Worm (Caenorhabditis elegans) whole organism, young adult: ENCODE data around the gene snt-7.
A peak's percentile ranks its signal among the peaks of the same experiment; 100 is the strongest.

Source experiments
- C06A6.2 ChIP-seq: fragments of 200-800 bp; sonication (Bioruptor generic); conservative IDR thresholded peaks from 2 replicates; pipeline ENCODE4 v1.3.6; 2022; ENCODE audit warnings: missing genetic modification characterization, missing compliant biosample characterization
- C17E4.6 ChIP-seq: fragments of 200-800 bp; sonication (Bioruptor generic); IDR thresholded peaks from 2 replicates; pipeline ENCODE4 v1.3.6; 2022; ENCODE audit warnings: missing genetic modification reagents, missing genetic modification characterization, missing compliant biosample characterization
- D2030.7 ChIP-seq: fragments of 200-800 bp; sonication (Bioruptor generic); IDR thresholded peaks from 2 replicates; pipeline ENCODE4 v1.3.6; 2022; ENCODE audit warnings: missing genetic modification reagents, missing genetic modification characterization, missing compliant biosample characterization
- F10E7.11 ChIP-seq: sonication (generic microtip); optimal IDR thresholded peaks from 2 replicates; lab custom pipeline; 2017; ENCODE audit warnings: mild to moderate bottlenecking, missing genetic modification characterization, moderate library complexity, missing compliant biosample characterization
- F22D6.2 ChIP-seq: sonication (generic microtip); optimal IDR thresholded peaks from 2 replicates; lab custom pipeline; 2016; ENCODE audit warnings: mild to moderate bottlenecking, missing genetic modification characterization, missing compliant biosample characterization
- F37B4.10 ChIP-seq: fragments of 200-800 bp; sonication (Bioruptor generic); IDR thresholded peaks from 2 replicates; pipeline ENCODE4 v1.3.6; 2022; ENCODE audit warnings: missing genetic modification characterization, missing compliant biosample characterization
- F49E8.2 ChIP-seq: sonication (generic microtip); optimal IDR thresholded peaks from 3 replicates; lab custom pipeline; 2017; ENCODE audit warnings: missing genetic modification characterization, mild to moderate bottlenecking, missing compliant biosample characterization, antibody characterized with exemption, moderate library complexity; ENCODE audit not compliant: insufficient read depth
- F57C9.4 ChIP-seq: sonication (generic microtip); optimal IDR thresholded peaks from 2 replicates; lab custom pipeline; 2017; ENCODE audit warnings: mild to moderate bottlenecking, missing genetic modification characterization, missing compliant biosample characterization
- T26A5.8 ChIP-seq: sonication (generic microtip); optimal IDR thresholded peaks from 2 replicates; lab custom pipeline; 2016; ENCODE audit warnings: missing genetic modification characterization, missing compliant biosample characterization
- aptf-2 ChIP-seq: fragments of 200-800 bp; sonication (Bioruptor generic); conservative IDR thresholded peaks from 2 replicates; pipeline ENCODE4 v1.3.6; 2022; ENCODE audit warnings: missing genetic modification reagents, missing genetic modification characterization, missing compliant biosample characterization
- attf-3 ChIP-seq: fragments of 200-800 bp; sonication (Bioruptor generic); conservative IDR thresholded peaks from 2 replicates; pipeline ENCODE4 v1.3.6; 2022; ENCODE audit warnings: missing genetic modification reagents, missing genetic modification characterization, missing compliant biosample characterization
- attf-5 ChIP-seq: fragments of 200-800 bp; sonication (Bioruptor generic); optimal IDR thresholded peaks from 2 replicates; lab custom pipeline; 2018; ENCODE audit warnings: mild to moderate bottlenecking, missing genetic modification characterization, missing compliant biosample characterization
- attf-6 ChIP-seq: fragments of 200-800 bp; sonication (Bioruptor generic); IDR thresholded peaks from 2 replicates; pipeline ENCODE4 v1.3.6; 2022; ENCODE audit warnings: missing genetic modification reagents, missing genetic modification characterization, missing compliant biosample characterization
- cebp-1 ChIP-seq, 2 experiments: fragments of 200-800 bp in 1 of 2; sonication (Bioruptor generic) in 1 of 2; sonication (generic microtip) in 1 of 2; IDR thresholded peaks in 1 of 2; optimal IDR thresholded peaks in 1 of 2; 2 replicates each; pipeline versions ENCODE4 v1.3.6 to Lab custom; 2017 to 2022; ENCODE audit warnings: missing compliant biosample characterization in 2 of 2, missing genetic modification characterization in 2 of 2, mild to moderate bottlenecking in 1 of 2, missing genetic modification reagents in 1 of 2, moderate library complexity in 1 of 2
- ceh-40 ChIP-seq: fragments of 200-800 bp; sonication (Bioruptor generic); IDR thresholded peaks from 2 replicates; pipeline ENCODE4 v1.3.6; 2022; ENCODE audit warnings: missing genetic modification characterization, missing compliant biosample characterization
- ceh-91 ChIP-seq: fragments of 200-800 bp; sonication (Bioruptor generic); IDR thresholded peaks from 2 replicates; pipeline ENCODE4 v1.3.6; 2022; ENCODE audit warnings: missing genetic modification reagents, missing genetic modification characterization, missing compliant biosample characterization
- dpl-1 ChIP-seq: fragments of 150-350 bp; optimal IDR thresholded peaks from 2 replicates; lab custom pipeline; 2014; ENCODE audit warnings: missing biosample characterization, missing genetic modification reagents, missing genetic modification characterization
- egrh-3 ChIP-seq: fragments of 200-800 bp; sonication (Bioruptor generic); IDR thresholded peaks from 2 replicates; pipeline ENCODE4 v1.3.6; 2022; ENCODE audit warnings: missing genetic modification reagents, missing genetic modification characterization, missing compliant biosample characterization
- fkh-3 ChIP-seq: sonication (generic microtip); optimal IDR thresholded peaks from 2 replicates; lab custom pipeline; 2016; ENCODE audit warnings: mild to moderate bottlenecking, missing genetic modification characterization, missing compliant biosample characterization
- hlh-12 ChIP-seq: sonication (generic microtip); optimal IDR thresholded peaks from 2 replicates; lab custom pipeline; 2016; ENCODE audit warnings: missing genetic modification characterization, missing compliant biosample characterization
- hlh-26 ChIP-seq: fragments of 200-800 bp; sonication (Bioruptor generic); conservative IDR thresholded peaks from 2 replicates; pipeline ENCODE4 v1.3.6; 2022; ENCODE audit warnings: missing genetic modification reagents, missing genetic modification characterization, missing compliant biosample characterization
- hmg-20 ChIP-seq: fragments of 200-800 bp; sonication (Bioruptor generic); IDR thresholded peaks from 2 replicates; pipeline ENCODE4 v1.3.6; 2022; ENCODE audit warnings: missing genetic modification reagents, missing genetic modification characterization, missing compliant biosample characterization
- lin-35 ChIP-seq, 3 experiments: fragments of 150-350 bp in 2 of 3; sonication (generic microtip) in 1 of 3; optimal IDR thresholded peaks; 2 replicates each; lab custom pipeline; 2014 to 2018; ENCODE audit warnings: missing biosample characterization in 3 of 3, missing genetic modification characterization in 3 of 3, missing genetic modification reagents in 3 of 3
- lin-40 ChIP-seq: sonication (generic microtip); optimal IDR thresholded peaks from 2 replicates; lab custom pipeline; 2016; ENCODE audit warnings: missing genetic modification characterization, mild to moderate bottlenecking, missing compliant biosample characterization, missing genotype, missing genetic modification reagents
- lir-1 ChIP-seq: fragments of 200-800 bp; sonication (Bioruptor generic); conservative IDR thresholded peaks from 2 replicates; pipeline ENCODE4 v1.3.6; 2022; ENCODE audit warnings: missing genetic modification reagents, missing genetic modification characterization, missing compliant biosample characterization
- mcd-1 ChIP-seq: fragments of 200-800 bp; sonication (Bioruptor generic); IDR thresholded peaks from 2 replicates; pipeline ENCODE4 v1.3.6; 2022; ENCODE audit warnings: missing genetic modification reagents, missing genetic modification characterization, missing compliant biosample characterization
- nfya-1 ChIP-seq: sonication (generic microtip); optimal IDR thresholded peaks from 2 replicates; lab custom pipeline; 2017; ENCODE audit warnings: antibody characterized with exemption, missing compliant biosample characterization, missing genetic modification characterization, borderline replicate concordance; ENCODE audit not compliant: insufficient read depth
- nfya-2 ChIP-seq: fragments of 200-800 bp; sonication (Bioruptor generic); IDR thresholded peaks from 2 replicates; pipeline ENCODE4 v1.3.6; 2022; ENCODE audit warnings: missing genetic modification reagents, missing genetic modification characterization, missing compliant biosample characterization
- nhr-120 ChIP-seq: fragments of 200-800 bp; sonication (Bioruptor generic); IDR thresholded peaks from 2 replicates; pipeline ENCODE4 v1.3.6; 2022; ENCODE audit warnings: missing genetic modification characterization, missing compliant biosample characterization
- rpc-1 ChIP-seq, 2 experiments: fragments of 150-350 bp in 1 of 2; sonication (generic microtip) in 1 of 2; optimal IDR thresholded peaks; 2 replicates each; lab custom pipeline; 2014 to 2018; ENCODE audit warnings: missing biosample characterization in 1 of 2, missing genetic modification characterization in 1 of 2, missing genetic modification reagents in 1 of 2, missing genotype in 1 of 2
- snpc-1.1 ChIP-seq: sonication (generic microtip); optimal IDR thresholded peaks from 2 replicates; lab custom pipeline; 2017; ENCODE audit warnings: missing genetic modification characterization, mild to moderate bottlenecking, missing compliant biosample characterization, antibody characterized with exemption, moderate library complexity, missing genotype, missing genetic modification reagents; ENCODE audit not compliant: insufficient read depth
- snpc-4 ChIP-seq, 5 experiments: fragments of 150-350 bp in 1 of 5; sonication (generic microtip) in 4 of 5; optimal IDR thresholded peaks; 2 replicates each; lab custom pipeline; 2014 to 2018; ENCODE audit warnings: missing genetic modification characterization in 5 of 5, missing biosample characterization in 3 of 5, antibody characterized with exemption in 2 of 5, mild to moderate bottlenecking in 2 of 5, missing compliant biosample characterization in 2 of 5, missing genotype in 2 of 5, moderate library complexity in 2 of 5, missing genetic modification reagents in 1 of 5
- xnd-1 ChIP-seq: sonication (generic microtip); optimal IDR thresholded peaks from 2 replicates; lab custom pipeline; 2016; ENCODE audit warnings: missing genotype, missing genetic modification reagents, missing genetic modification characterization, missing compliant biosample characterization
- zfh-2 ChIP-seq: fragments of 200-800 bp; sonication (Bioruptor generic); conservative IDR thresholded peaks from 2 replicates; pipeline ENCODE4 v1.3.6; 2022; ENCODE audit warnings: missing genetic modification reagents, missing genetic modification characterization, missing compliant biosample characterization
- ztf-18 ChIP-seq: sonication (generic microtip); optimal IDR thresholded peaks from 2 replicates; lab custom pipeline; 2016; ENCODE audit warnings: missing genotype, mild to moderate bottlenecking, missing genetic modification characterization, missing compliant biosample characterization
- ztf-28 ChIP-seq: fragments of 200-800 bp; sonication (Bioruptor generic); IDR thresholded peaks from 2 replicates; pipeline ENCODE4 v1.3.6; 2022; ENCODE audit warnings: missing genetic modification reagents, missing genetic modification characterization, missing compliant biosample characterization

snt-7 gene

DNA sequence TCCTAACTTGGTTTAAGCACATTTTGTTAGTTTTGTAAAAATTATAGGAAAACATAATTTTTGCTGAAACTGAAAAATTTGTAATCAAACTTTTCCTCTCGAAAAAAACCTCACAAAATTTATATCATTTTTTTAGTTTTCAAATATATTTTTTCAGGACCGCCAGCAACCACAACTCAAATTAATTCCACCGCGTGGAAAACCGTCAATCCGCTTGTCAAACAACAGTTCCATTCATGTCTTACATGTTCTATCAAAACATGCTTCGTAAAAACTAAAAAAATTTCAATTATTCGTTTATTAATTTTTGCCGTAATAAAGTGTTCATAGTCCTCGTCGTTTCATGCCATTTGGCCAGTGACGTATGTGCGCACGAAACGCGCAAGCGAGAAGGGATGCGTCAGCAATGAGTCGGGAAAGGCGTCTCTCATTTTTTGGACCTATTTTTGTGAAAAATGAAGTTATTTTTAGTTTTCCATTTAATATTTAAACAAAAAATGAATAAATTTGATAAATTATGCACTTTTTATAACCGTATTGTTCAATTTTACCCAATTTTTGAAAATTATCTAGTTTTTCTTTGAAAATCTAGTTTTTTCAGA lies 25.5 kb downstream of the snt-7 start, which contains the start of gene ucr-2.2 (continued):
- TF ChIP-seq lin-35 (GFP tag; optimal IDR thresholded peaks at IDR 0.05; lab: Kevin White, UChicago): peak in 1 of 3 experiments; percentile 85
- TF ChIP-seq hlh-26: no peak
- peak; percentile 76 for TF ChIP-seq mcd-1 (GFP tag; lab: Robert Waterston, UW)
- TF ChIP-seq lir-1 (GFP tag; lab: Robert Waterston, UW): 0 out of 2 replicates have a peak, but pooled peaks have one; percentile 46
- no peak for TF ChIP-seq nfya-1 (tag; lab: Kevin White, UChicago)
- TF ChIP-seq F57C9.4 (tag; lab: Kevin White, UChicago): no peak
- no peak for TF ChIP-seq fkh-3 (tag; lab: Kevin White, UChicago)
- no peak for TF ChIP-seq rpc-1 (optimal IDR thresholded peaks at IDR 0.05; lab: Kevin White, UChicago)
- no peak for TF ChIP-seq rpc-1 (tag; optimal IDR thresholded peaks at IDR 0.05; lab: Kevin White, UChicago)
- peak; percentile 83 for TF ChIP-seq attf-5
- TF ChIP-seq lin-40 (tag; lab: Kevin White, UChicago): peak; percentile 87
- no peak for TF ChIP-seq xnd-1 (tag; lab: Kevin White, UChicago)
- peak; percentile 96 for TF ChIP-seq ztf-18
- TF ChIP-seq F37B4.10 (GFP tag; lab: Robert Waterston, UW): no peak
- peak; percentile 64 for TF ChIP-seq C06A6.2 (GFP tag; lab: Robert Waterston, UW)
- TF ChIP-seq aptf-2 (GFP tag; lab: Robert Waterston, UW): no peak; the same call in 1 of the 2 replicates
- no peak for TF ChIP-seq snpc-4 (GFP tag; optimal IDR thresholded peaks at IDR 0.05; lab: Kevin White, UChicago)
- peak; percentile 8 to 80 (median 66) for TF ChIP-seq snpc-4 (tag; optimal IDR thresholded peaks at IDR 0.05; lab: Kevin White, UChicago)
- TF ChIP-seq ceh-91 (GFP tag; lab: Robert Waterston, UW): no peak
- TF ChIP-seq nfya-2 (GFP tag; lab: Robert Waterston, UW): no peak
- peak; percentile 30 for TF ChIP-seq F22D6.2 (tag; lab: Kevin White, UChicago)
- TF ChIP-seq, all 124 proteins: peak for 35

DNA sequence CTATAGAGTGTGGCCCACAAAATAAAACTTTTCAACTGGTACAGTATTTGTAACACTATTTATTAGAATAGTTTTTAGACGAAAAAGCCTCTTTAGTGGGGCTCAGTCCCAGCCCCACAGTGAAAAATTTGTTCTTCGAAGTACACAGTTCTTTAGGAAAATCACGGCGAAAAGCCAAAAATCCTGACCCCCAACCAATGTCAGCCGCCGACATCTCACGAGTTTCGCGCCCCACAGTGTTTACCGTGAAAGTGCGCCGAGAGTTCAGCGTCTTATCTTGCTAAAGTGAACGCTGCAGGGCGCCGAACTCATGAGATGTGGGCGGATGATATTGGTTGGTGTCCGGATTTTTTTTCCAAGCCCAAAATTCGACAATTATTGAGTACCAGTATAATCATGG lies 28.0 kb downstream of the snt-7 start:
- TF ChIP-seq dpl-1 (GFP tag; lab: Kevin White, UChicago) (no peak), snpc-4 (GFP tag; optimal IDR thresholded peaks at IDR 0.05; lab: Kevin White, UChicago) (no peak), snpc-4 (tag; optimal IDR thresholded peaks at IDR 0.05; lab: Kevin White, UChicago) (peak; percentile 39 to 93 (median 72))

DNA sequence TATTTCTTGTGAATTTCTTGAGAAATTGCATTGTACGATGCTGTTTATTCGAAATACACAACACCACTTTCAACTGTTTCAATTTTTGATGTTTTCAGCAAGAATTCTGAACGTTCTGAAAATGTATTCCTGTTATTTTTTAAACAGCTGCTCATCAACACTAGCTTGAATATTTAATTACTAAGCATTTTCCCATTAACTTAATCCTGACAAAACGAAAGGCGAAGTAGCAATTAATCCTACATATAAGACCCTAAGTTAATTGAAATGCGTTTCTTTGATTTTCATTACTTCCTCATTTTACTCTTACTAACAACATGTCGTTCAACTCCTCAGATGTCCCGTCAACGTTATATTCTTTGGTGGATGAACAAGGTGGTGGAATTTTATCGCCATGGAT lies 30.5 kb downstream of the snt-7 start, which contains the start of gene ocr-3:
Gene ocr-3, plus strand, starts transcription at position 301 of the 400 bp plus-strand sequence.
- TF ChIP-seq attf-3 (GFP tag; lab: Robert Waterston, UW) (no peak), xnd-1 (tag; lab: Kevin White, UChicago) (no peak), nhr-120 (GFP tag; lab: Robert Waterston, UW) (no peak), ztf-28 (no peak), F10E7.11 (no peak), zfh-2 (no peak), hmg-20 (GFP tag; lab: Robert Waterston, UW) (no peak), egrh-3 (no peak), F49E8.2 (tag; lab: Kevin White, UChicago) (no peak), C17E4.6 (GFP tag; lab: Robert Waterston, UW) (no peak), snpc-1.1 (tag; lab: Kevin White, UChicago) (no peak), D2030.7 (GFP tag; lab: Robert Waterston, UW) (no peak), ztf-18 (no peak), attf-6 (GFP tag; lab: Robert Waterston, UW) (no peak), hlh-26 (no peak), ceh-91 (GFP tag; lab: Robert Waterston, UW) (no peak), ceh-40 (no peak), hlh-12 (tag; lab: Kevin White, UChicago) (no peak), cebp-1 (GFP tag; IDR thresholded peaks at IDR 0.05; lab: Robert Waterston, UW) (no peak), cebp-1 (tag; optimal IDR thresholded peaks at IDR 0.05; lab: Kevin White, UChicago) (no peak), T26A5.8 (tag; lab: Kevin White, UChicago) (no peak)
